Worm (Caenorhabditis elegans) whole organism, L4/young adult: ENCODE data around the gene chil-1.
A peak's percentile ranks its signal among the peaks of the same experiment; 100 is the strongest.
"Not testable (repeated sequence)": the region's sequence is repeated elsewhere in the genome, so short reads cannot be mapped to it uniquely, and the experiment has no call there.

ENCODE experiments used
- W03F9.2 ChIP-seq: fragments of 150-350 bp; optimal IDR thresholded peaks from 2 replicates; lab custom pipeline; 2014; ENCODE audit warnings: missing biosample characterization, missing genetic modification characterization
- dao-5 ChIP-seq: sonication (generic microtip); optimal IDR thresholded peaks from 2 replicates; lab custom pipeline; 2016; ENCODE audit warnings: missing genotype, missing genetic modification characterization, moderate library complexity, missing compliant biosample characterization
- him-1 ChIP-seq: sonication (generic microtip); optimal IDR thresholded peaks from 2 replicates; lab custom pipeline; 2016; ENCODE audit warnings: missing genotype, missing genetic modification reagents, missing genetic modification characterization, missing compliant biosample characterization

chil-1 gene

DNA sequence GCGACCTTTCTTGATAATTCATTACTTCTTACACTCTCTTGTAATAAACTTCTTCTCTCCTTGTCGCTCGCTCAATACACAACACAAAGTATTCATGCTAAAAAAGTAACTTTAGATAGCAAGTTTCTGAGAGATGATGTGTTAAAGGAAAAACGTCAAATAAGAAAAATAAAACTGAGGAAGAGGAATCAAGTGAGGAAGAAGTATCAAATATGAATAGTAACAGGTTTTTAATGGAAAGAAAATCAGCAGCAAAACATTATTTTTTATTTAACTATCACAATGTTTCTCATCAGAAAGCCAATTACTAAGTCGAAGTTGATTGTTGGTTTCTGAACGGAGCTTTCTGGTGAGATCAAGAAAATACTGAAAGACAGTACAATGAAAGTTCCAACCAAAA is at the start of gene chil-1:
chil-1 (minus strand) TSS at position 101 of the 400 bp plus-strand sequence.
- not testable (repeated sequence) for TF ChIP-seq him-1, dao-5, W03F9.2 (tag; lab: Kevin White, UChicago)

DNA sequence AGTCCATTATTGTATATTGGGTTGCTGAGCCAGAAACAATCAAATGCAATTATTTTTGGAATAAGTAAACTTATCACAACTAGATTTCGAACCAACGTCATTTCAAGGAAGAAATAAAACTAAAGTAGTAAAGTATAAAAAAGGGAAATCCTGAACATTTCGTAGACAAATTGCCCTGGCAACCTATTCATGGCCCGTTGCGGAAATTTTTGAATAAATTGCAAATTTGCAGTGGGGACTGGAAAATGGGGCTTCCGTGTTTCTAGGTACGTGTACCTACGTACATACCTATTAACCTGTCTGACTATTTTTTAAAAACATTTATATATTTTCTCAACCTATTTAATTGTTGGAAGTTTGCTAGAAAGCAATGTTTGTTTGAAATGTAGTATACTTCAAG is 48.7 kb upstream of the chil-1 start, which contains the start of gene F26C11.3:
F26C11.3 (minus strand) TSS at position 101 of the 400 bp plus-strand sequence.
- TF ChIP-seq him-1 (tag; lab: Kevin White, UChicago), result no peak
- no peak for TF ChIP-seq dao-5 (tag; lab: Kevin White, UChicago)
- no peak for TF ChIP-seq W03F9.2 (tag; lab: Kevin White, UChicago)

DNA sequence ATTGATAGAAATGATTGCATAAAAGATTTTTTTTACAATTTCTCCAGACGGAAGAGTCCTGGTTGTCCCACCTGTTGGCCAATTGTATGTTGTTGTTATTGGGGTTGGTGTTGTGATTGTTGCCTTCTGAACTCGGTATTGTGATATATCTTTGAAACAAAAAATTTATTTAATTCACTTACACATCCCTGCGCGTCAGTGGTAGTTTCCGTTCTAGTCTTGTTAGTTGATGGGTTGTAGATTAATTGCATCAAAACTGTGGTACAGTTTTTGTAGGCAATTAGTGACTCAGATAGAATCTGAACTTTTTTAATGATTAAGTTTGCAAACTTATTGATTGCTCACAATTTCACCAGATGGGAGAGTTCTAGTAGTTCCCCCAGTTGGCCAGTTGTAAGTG is 38.2 kb upstream of the chil-1 start:
- TF ChIP-seq dao-5 (tag; lab: Kevin White, UChicago) (no peak), him-1 (tag; lab: Kevin White, UChicago) (no peak), W03F9.2 (tag; lab: Kevin White, UChicago) (no peak)

DNA sequence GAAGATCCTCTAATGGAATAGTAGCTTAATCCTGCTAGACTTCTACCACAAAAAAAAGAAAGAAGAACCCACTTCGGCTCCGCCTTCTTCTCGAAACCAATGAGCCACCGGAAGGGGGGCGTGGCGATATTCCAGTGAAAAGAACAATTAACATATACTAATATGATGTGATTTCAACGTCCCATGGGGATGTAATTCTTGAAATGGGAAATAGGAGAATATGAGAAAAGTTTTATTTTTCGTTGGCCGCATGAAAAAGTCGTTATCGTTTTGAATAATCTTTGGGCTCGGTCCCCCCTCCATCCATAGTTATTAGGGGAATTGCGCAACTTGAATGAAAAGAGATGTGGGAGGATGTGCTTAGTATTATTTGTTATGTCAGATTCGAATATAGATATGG is 34.0 kb upstream of the chil-1 start, which contains the start of gene unc-4:
unc-4 (minus strand) TSS at position 101 of the 400 bp plus-strand sequence.
- no peak for TF ChIP-seq him-1 (tag; lab: Kevin White, UChicago)
- TF ChIP-seq W03F9.2 (tag; lab: Kevin White, UChicago), result no peak
- no peak for TF ChIP-seq dao-5 (tag; lab: Kevin White, UChicago)

DNA sequence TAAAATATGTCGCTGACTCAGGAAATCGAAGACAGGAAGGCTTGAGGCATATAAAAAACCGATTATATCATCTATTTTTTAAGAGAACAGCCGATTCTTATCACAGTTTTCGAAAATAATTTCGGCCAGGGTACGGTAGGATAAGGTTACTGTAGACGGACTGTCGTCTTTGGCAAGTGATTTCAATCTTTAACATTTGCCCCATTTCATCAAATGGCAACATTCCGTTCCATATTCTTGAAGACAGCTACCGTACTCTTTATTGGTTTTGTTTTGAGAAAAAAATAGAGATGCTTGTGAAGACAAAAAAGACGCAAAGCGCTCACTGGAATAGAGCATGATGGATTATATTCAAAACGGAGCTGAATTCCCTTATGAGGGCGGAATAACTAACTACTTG is 32.5 kb upstream of the chil-1 start:
- TF ChIP-seq W03F9.2 (tag; lab: Kevin White, UChicago) (no peak), dao-5 (tag; lab: Kevin White, UChicago) (no peak), him-1 (tag; lab: Kevin White, UChicago) (no peak)

DNA sequence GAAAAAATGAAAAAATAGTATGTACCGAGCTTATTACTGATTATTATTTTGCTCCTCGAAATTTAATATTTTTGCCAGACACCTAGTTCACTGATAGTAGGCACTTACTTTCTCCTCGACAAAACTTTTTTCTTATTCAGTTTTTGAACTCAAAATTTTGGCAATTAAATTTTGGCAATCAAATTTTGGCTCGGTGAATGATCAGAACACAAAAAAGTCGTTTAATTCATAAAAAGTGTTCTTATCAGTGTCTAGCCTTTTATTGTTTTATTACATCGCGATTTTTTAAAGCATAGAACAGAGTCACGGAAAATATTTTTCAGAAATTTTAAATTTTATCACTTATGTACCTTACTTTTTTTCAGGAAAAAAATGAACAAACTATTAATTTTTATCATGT is 28.9 kb upstream of the chil-1 start:
- TF ChIP-seq W03F9.2 (tag; lab: Kevin White, UChicago) (no peak), dao-5 (tag; lab: Kevin White, UChicago) (no peak), him-1 (tag; lab: Kevin White, UChicago) (no peak)

DNA sequence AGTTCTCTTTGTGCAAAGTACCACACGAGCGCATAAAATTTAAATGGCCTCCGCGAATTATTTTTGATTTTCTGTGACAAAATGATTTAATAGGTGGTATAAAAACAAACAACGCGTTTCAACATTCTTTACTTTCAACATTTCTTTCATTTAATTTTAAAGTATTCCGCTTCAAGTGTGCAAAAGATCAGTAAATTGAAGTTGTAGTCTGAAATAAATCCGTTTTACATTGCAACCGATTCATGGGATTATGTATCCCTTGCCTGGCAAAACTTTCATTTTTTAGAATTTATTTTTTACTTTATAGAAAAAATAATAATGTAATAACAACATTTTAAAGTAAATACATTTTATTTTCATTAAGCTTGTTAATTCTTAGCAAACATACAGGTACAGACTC is 28.2 kb upstream of the chil-1 start, which contains the start of gene F26C11.1:
F26C11.1 (plus strand) TSS at position 301 of the 400 bp plus-strand sequence.
- TF ChIP-seq him-1 (tag; lab: Kevin White, UChicago) (no peak), dao-5 (tag; lab: Kevin White, UChicago) (no peak), W03F9.2 (tag; lab: Kevin White, UChicago) (no peak)

DNA sequence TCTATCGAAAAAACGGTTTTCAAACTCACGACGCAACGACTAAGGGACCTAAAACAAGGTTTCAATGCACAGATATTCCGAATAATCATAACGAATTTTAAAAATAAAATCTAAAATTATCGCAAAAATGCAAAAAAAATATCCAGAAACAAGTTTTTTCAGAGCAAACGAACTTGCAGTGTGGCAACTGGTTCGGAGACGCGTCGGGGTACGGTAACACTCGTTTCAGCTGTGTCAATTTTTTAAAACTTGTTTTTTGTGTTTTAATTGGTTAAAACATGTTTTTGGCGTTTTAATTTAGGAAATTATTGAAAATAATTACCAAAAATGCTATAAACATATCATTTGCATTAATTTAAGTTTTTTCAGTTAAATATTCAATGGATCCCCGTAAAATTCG is 26.1 kb upstream of the chil-1 start, which contains the start of gene C08H9.16:
C08H9.16 (plus strand) TSS at position 370 of the 400 bp plus-strand sequence.
- TF ChIP-seq dao-5 (tag; lab: Kevin White, UChicago) (no peak), W03F9.2 (tag; lab: Kevin White, UChicago) (peak; percentile 74), him-1 (tag; lab: Kevin White, UChicago) (no peak)

DNA sequence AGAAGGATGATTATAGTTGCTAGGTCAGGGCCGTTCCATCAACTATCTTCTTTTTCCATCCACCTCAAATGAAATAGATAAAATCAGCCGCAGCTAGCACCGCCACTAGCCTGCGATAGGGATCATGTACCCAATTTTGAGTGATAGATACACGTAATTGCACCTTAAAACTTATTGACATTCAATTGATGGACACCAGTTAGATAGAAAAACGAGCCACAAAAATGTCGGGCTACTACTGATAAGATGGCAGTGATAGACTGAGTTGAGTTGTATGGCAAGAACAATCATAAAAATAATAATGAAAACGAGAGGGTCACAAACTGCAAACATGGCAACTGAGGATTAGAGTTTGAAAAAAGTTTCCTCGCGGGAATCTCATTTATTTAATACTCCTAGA is 25.5 kb upstream of the chil-1 start:
- TF ChIP-seq W03F9.2 (tag; lab: Kevin White, UChicago) (no peak), him-1 (tag; lab: Kevin White, UChicago) (no peak), dao-5 (tag; lab: Kevin White, UChicago) (no peak)

DNA sequence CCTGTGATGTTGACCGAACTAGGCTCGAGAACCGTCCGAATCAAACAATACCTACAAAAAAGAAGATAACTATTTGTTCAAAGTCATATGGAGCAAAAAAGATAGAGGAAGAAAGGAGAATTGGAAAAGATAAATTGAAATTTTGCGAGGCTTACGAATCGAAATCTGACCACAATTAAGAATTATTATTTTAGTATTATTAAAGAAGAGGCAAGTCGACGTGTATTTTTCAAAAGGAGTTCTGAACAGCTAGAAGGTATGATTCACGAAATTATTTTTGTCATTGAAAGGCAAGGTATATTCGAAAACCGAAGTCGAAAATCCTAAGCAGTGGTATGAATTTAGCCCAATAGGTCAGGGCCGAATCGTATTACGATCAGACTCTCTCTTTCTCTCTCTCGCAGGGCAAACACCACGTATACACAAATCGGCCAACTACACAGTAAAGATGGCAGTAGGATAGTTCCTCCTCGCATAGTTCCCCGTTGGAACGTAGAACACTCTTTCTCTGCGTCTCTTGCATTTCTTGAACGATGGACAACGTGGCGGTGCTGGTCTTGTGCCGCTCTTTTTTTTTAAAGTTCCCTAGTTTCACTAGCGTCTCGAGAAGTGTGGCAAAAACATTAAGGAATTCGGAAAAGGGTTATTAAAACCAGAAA is 24.9 kb upstream of the chil-1 start, which contains the start of gene vgln-1:
vgln-1 (minus strand) TSS at position 51 of the 659 bp plus-strand sequence.
- TF ChIP-seq dao-5 (tag; lab: Kevin White, UChicago) (no peak), W03F9.2 (tag; lab: Kevin White, UChicago) (no peak), him-1 (tag; lab: Kevin White, UChicago) (no peak)

DNA sequence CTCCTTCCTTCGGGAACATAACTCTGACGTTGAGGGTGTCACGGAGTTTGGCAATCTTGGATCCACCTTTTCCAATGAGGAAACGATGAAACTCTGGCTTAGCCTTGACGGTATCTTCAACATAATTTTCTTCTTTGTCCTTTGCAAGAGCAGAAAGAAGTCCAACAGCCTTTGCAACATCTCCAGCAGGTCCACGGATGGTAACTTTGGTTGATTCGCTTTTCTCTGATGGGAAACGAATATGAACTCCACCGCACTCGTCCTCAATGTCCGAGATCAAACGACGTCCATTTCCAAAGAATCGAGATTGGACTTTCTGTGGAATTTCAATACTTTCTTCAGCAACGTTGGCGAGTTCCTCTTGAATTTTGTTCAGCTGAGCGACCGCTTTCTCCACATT is 22.3 kb upstream of the chil-1 start:
- no peak for TF ChIP-seq him-1 (tag; lab: Kevin White, UChicago)

DNA sequence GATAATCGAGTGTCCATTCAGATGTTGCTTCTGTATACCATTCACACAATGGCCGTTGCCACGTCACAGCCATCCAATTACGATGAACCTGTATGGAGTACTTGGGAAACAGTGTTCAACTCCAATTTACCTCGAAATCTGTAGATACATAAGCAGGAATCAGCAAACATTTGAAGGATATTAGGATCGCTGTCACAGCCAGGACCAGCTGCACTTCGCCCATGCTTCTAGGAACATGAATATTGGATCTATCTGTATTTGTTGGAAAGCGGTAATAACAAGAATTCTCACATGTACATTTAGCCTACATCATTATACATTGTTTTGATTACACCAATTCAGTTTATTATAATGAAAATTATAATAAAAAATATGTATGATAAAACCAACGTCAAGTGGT is 19.9 kb upstream of the chil-1 start, which contains the start of gene algn-8:
algn-8 (minus strand) TSS at position 227 of the 400 bp plus-strand sequence.
- no peak for TF ChIP-seq him-1 (tag; lab: Kevin White, UChicago)
- no peak for TF ChIP-seq dao-5 (tag; lab: Kevin White, UChicago)
- TF ChIP-seq W03F9.2 (tag; lab: Kevin White, UChicago), result no peak

DNA sequence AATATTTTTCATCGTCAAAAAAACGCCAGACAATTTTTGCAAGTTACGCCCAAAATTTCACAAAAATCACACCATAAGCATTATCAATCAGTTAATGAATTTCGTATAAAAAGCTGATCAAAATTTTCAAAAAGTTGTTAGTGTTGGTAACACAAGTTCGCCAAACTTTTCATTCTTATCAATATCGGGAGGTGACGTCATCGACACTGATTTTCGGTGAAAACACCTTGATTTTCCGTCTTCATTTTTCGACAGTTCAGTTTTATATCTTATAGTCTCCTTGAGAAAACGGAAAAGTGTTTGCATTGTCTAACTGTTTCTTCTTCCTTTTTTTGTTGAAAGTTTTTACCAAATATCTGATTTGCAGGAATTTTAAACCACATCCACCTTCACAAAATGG is 14.5 kb upstream of the chil-1 start, which contains the start of gene C08H9.15:
C08H9.15 (plus strand) TSS at position 368 of the 400 bp plus-strand sequence.
- TF ChIP-seq him-1 (tag; lab: Kevin White, UChicago), result no peak
- TF ChIP-seq dao-5 (tag; lab: Kevin White, UChicago), result no peak
- TF ChIP-seq W03F9.2 (tag; lab: Kevin White, UChicago), result no peak

DNA sequence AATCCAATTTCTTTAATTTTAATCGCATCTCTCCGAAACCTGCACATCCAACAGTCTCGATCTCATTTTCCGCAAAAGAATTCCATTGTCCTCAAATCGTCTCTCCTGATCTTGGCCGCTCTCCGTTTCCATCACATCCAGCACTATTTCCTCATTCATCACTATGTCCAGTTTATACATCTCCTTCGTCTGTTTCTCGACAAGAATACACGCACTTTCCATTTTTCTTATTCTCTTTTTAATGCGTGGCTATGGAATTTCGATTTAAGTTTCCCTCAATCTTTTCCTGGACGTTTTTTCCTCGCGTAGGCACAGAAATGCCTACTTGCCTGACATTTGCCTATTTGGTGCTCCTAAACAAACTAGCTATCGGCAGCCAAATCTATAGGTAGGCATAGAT is 13.5 kb upstream of the chil-1 start:
- TF ChIP-seq W03F9.2 (tag; lab: Kevin White, UChicago) (no peak), dao-5 (tag; lab: Kevin White, UChicago) (no peak), him-1 (tag; lab: Kevin White, UChicago) (no peak)
